In the genomic region with DNA sequence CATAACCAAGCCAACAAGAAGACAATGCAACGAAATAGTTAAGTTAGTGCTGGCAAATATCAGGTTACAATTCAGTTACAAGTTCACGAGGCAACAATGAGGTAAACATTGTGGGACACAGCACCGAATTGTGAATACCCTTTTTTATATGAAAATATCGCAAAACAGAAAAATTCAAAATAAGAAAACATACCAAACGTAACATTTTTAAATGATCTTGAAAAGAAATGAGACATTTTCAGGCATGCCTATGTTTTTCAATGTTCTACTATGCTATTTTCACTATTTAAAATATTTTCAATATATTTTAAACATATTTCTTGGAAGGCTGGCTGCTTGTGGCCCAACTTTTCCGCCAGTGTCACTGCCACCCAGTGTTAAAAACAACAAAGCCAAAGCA, we compare ENCODE assay signal across 3 fruit fly cellular contexts.
TF ChIP-seq lines count a peak whose summit lies in the region.

No protein-coding gene starts in this region.

- no peak for TF ChIP-seq CTCF in whole organism, embryonic (GFP tag; optimal IDR thresholded peaks at IDR 0.05; lab: Kevin White, UChicago)

TF ChIP-seq in whole organism, embryonic, 481 proteins besides CTCF, POLR2A, EP300 and RAD21:
- TF ChIP-seq crp (GFP tag; optimal IDR thresholded peaks at IDR 0.05; lab: Kevin White, UChicago) = no peak
- TF ChIP-seq trh (GFP tag; optimal IDR thresholded peaks at IDR 0.05; lab: Kevin White, UChicago) = no peak
- no peak for TF ChIP-seq Pdp1 (GFP tag; optimal IDR thresholded peaks at IDR 0.05; lab: Kevin White, UChicago)
- peak; percentile 11 for TF ChIP-seq CG11504 (tag; optimal IDR thresholded peaks at IDR 0.05; lab: Kevin White, UChicago)
- peak; percentile 57 for TF ChIP-seq D19A (tag; optimal IDR thresholded peaks at IDR 0.05; lab: Kevin White, UChicago)

TF ChIP-seq in whole organism, prepupa, 60 proteins besides CTCF, POLR2A, EP300 and RAD21:
- TF ChIP-seq svp (GFP tag; lab: Kevin White, UChicago) (no peak), Gug (GFP tag; IDR thresholded peaks at IDR 0.05; lab: Robert Waterston, UW) (no peak), Hr4 (GFP tag; optimal IDR thresholded peaks at IDR 0.05; lab: Kevin White, UChicago) (peak; percentile 29), CG3032 (tag; optimal IDR thresholded peaks at IDR 0.05; lab: Kevin White, UChicago) (no peak), spab (GFP tag; optimal IDR thresholded peaks at IDR 0.05; lab: Kevin White, UChicago) (no peak), CG8632 (GFP tag; optimal IDR thresholded peaks at IDR 0.05; lab: Kevin White, UChicago) (no peak), Sox15 (GFP tag; optimal IDR thresholded peaks at IDR 0.05; lab: Kevin White, UChicago) (no peak), CG32006 (GFP tag; optimal IDR thresholded peaks at IDR 0.05; lab: Kevin White, UChicago) (peak; percentile 56), CG10669 (GFP tag; optimal IDR thresholded peaks at IDR 0.05; lab: Kevin White, UChicago) (no peak), CG11762 (GFP tag; optimal IDR thresholded peaks at IDR 0.05; lab: Kevin White, UChicago; ENCODE audit: insufficient read depth) (no peak), CG8119 (GFP tag; IDR thresholded peaks at IDR 0.05; lab: Robert Waterston, UW) (peak; percentile 20; the same call in 1 of the 3 replicates), CG4318 (GFP tag; optimal IDR thresholded peaks at IDR 0.05; lab: Kevin White, UChicago) (peak; percentile 15)

TF ChIP-seq in whole organism, pupa, 21 proteins besides CTCF, POLR2A, EP300 and RAD21:
- TF ChIP-seq CG34367 (tag; optimal IDR thresholded peaks at IDR 0.05; lab: Kevin White, UChicago) (no peak), EcR (GFP tag; optimal IDR thresholded peaks at IDR 0.05; lab: Kevin White, UChicago) (no peak), CG4496 (GFP tag; IDR thresholded peaks at IDR 0.05; lab: Robert Waterston, UW) (peak; percentile 40; the same call in 1 of the 3 replicates), fd96Ca (GFP tag; IDR thresholded peaks at IDR 0.05; lab: Robert Waterston, UW) (no peak), CG9948 (tag; optimal IDR thresholded peaks at IDR 0.05; lab: Kevin White, UChicago) (no peak), CG14655 (GFP tag; optimal IDR thresholded peaks at IDR 0.05; lab: Kevin White, UChicago) (peak; percentile 13), CG8301 (tag; optimal IDR thresholded peaks at IDR 0.05; lab: Kevin White, UChicago) (no peak)
TF ChIP-seq in whole organism, pupa: peak in this region for 2.
